Worm (Caenorhabditis elegans): ENCODE measurements around the gene Y41G9A.6.

Gene Y41G9A.6

ce11 chrX:2975421-2975820 lies 28.2 kb downstream of the Y41G9A.6 start:
- TF ChIP-seq him-1 (tag; optimal IDR thresholded peaks at IDR 0.05) = no peak

DNA sequence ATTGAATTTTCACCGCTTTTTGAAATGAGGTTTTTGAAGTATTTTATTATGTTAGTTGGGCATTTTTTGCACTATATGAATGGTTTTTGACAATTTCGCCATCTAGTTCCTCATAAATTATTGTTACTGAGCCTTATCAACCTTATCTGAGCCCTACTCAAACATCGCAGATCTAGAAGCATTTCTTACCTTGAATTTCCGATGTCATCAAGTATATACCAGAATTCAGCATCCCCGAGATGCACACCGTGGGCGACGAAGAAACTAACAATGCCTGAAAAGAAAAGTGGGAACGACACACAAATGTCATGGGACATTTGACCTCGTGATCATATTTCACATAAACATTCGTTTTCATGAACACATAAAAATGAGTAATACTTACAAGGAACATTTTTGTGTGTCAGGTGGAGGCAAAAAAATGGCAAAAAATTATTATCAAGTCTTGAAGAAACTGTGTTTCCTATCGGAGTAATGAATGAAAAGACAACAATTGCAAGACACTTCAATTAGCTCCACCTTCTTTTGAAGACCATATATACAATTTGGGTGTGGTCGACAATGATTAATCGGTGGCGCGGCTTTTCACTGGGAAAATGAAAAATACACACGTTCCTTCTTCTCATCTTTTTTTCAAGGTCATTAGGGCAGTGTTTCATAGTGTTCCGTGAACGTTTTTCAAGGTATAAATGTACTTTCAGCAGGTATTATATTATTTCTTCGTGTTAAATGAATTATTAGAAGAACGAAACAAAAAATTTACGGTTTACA lies 31.1 kb downstream of the Y41G9A.6 start:
- TF ChIP-seq W03F9.2 (tag; optimal IDR thresholded peaks at IDR 0.05) (no peak), dao-5 (tag; optimal IDR thresholded peaks at IDR 0.05) (no peak), him-1 (tag; optimal IDR thresholded peaks at IDR 0.05) (no peak)

DNA sequence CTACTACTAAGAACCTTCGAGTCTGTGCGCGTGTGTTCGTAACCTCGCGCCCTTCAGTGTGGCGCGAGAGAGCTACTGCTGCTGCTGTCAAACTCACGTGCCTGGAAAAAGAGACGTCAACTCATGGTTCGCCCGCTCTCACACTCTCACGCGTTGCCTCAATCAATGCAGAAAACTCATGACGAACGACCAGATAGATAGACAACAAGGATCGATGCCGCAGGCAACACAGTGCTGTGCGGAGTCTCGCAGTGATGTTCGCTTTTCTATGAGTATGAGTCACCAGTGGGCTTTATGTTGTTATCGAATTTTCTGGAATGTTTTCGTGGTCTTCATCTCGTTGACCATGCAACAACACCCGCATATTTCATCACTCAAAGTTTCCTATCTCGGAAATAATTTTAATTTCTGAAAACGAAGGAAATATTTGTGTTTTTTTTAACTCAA lies 32.0 kb downstream of the Y41G9A.6 start:
- TF ChIP-seq W03F9.2 (tag; optimal IDR thresholded peaks at IDR 0.05) = peak; percentile 53
- TF ChIP-seq him-1 (tag; optimal IDR thresholded peaks at IDR 0.05) = peak; percentile 73
- TF ChIP-seq dao-5 (tag; optimal IDR thresholded peaks at IDR 0.05) = no peak

DNA sequence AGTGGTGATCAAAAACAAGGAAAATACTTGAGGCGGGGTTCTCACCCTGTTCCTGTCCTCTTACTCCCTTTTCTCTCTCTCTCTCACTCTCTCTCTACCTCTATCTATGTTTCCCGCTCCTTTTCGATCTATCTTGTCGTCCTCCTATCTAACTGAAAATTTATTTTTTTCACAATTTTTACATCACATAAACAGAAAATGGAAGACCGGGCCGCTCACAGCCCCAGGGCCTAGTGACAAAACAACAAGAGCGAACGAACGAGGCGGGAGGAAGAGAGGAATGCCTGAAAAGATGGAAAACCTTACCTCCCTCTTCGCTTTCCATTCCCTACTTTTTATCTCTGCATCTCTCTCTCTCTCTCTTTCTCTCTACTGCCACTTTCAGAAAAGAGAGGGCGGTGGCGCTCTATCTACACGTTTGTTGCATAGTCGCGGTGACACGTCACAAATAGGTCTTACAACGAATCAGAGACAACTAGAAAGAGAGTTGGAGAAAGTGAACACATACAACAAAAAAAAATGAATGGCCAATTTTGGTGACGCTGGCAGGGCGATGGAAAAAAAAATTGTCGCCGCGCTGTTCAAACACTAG lies 32.7 kb downstream of the Y41G9A.6 start:
- no peak for TF ChIP-seq W03F9.2 (tag; optimal IDR thresholded peaks at IDR 0.05)
- no peak for TF ChIP-seq him-1 (tag; optimal IDR thresholded peaks at IDR 0.05)
- TF ChIP-seq dao-5 (tag; optimal IDR thresholded peaks at IDR 0.05) = no peak

- TF ChIP-seq dao-5 (tag; optimal IDR thresholded peaks at IDR 0.05) (no peak), W03F9.2 (tag; optimal IDR thresholded peaks at IDR 0.05) (no peak), him-1 (tag; optimal IDR thresholded peaks at IDR 0.05) (no peak)
These were observed 33.4 kb downstream of the Y41G9A.6 start for ce11 chrX:2970212-2970611.

ce11 chrX:2969447-2969989 lies 34.1 kb downstream of the Y41G9A.6 start:
- TF ChIP-seq him-1 (tag; optimal IDR thresholded peaks at IDR 0.05) (no peak), dao-5 (tag; optimal IDR thresholded peaks at IDR 0.05) (no peak), W03F9.2 (tag; optimal IDR thresholded peaks at IDR 0.05) (no peak)

- no peak for TF ChIP-seq dao-5 (tag; optimal IDR thresholded peaks at IDR 0.05)
- no peak for TF ChIP-seq him-1 (tag; optimal IDR thresholded peaks at IDR 0.05)
- TF ChIP-seq W03F9.2 (tag; optimal IDR thresholded peaks at IDR 0.05) = no peak
These were observed 37.4 kb downstream of the Y41G9A.6 start for ce11 chrX:2966252-2966651.

DNA sequence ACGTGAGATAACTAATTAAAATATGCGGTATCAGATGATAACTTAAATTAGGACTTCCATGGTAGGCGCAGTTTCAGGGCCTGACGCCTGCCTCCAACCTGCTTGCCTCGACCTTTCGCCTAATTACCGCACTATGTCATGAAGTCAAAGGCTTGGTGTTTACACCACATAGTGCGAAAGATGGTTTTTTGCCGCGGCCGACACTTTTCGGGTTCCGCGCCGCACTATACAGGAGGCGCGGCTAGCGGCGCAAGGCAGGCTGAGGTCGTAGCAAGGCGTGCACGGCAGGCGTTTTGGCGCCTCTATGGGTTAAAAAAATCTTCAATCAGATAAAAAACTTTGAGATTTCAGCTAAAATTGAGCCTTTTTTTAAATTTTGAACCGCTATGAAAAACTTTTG lies 42.9 kb downstream of the Y41G9A.6 start:
- no peak for TF ChIP-seq him-1 (tag; optimal IDR thresholded peaks at IDR 0.05)
- TF ChIP-seq W03F9.2 (tag; optimal IDR thresholded peaks at IDR 0.05) = no peak
- no peak for TF ChIP-seq dao-5 (tag; optimal IDR thresholded peaks at IDR 0.05)

DNA sequence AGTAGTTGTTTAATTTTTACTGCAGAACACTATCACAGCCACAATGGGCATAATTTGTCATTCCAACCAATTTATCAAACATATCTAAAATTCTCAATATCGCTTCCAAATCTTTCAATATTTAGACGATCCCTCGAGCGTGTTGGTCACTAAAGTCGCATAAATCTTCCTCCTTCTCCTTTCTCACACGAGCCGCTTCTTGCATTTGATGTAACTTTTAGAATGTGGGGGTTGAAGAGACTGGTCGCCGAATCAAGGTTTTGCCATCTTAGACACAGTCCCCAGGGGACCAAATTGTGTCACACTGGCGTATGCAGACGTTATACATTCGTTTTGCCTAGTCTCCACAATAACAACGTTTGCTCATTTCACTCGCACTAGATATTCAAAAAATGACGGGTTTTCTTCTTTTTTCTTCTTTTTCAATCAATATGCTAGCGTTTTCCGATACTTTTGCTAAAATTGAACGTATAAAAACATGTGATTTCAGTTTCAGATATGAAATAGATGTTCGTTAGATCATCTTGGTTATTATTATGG lies 46.1 kb downstream of the Y41G9A.6 start, which contains the start of gene gbb-1:
Gene gbb-1, plus strand, starts transcription at position 490 of the 540 bp plus-strand sequence.
- TF ChIP-seq dao-5 (tag; optimal IDR thresholded peaks at IDR 0.05) (no peak), W03F9.2 (tag; optimal IDR thresholded peaks at IDR 0.05) (no peak), him-1 (tag; optimal IDR thresholded peaks at IDR 0.05) (no peak)

ce11 chrX:2955628-2956027 lies 48.0 kb downstream of the Y41G9A.6 start:
- TF ChIP-seq W03F9.2 (tag; optimal IDR thresholded peaks at IDR 0.05) = no peak
- no peak for TF ChIP-seq him-1 (tag; optimal IDR thresholded peaks at IDR 0.05)
- TF ChIP-seq dao-5 (tag; optimal IDR thresholded peaks at IDR 0.05) = no peak

DNA sequence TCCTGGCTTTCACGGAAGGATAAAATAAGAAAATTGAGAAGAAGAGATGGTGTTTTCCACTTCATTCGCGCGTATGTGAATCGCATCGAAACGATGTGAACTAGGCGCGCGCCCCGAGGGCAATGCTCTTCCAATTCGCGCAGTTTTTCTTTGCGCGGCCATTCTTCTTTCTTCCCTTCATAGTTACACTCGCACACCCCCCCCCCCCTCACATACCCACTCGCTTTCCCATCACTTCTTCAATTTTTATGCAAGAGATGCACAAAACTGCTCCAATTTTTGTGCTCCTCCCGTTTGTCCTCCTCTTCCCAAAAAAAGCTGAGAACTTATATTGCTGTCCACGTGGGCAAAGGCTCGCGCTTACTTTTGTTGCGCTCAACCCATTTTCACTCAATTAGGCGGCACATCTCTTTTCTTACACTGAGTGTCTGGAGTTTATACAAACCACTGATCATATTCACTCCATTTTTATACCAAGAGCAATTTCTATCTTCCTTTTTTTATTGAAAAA lies 50.0 kb downstream of the Y41G9A.6 start:
- TF ChIP-seq W03F9.2 (tag; optimal IDR thresholded peaks at IDR 0.05) (no peak), him-1 (tag; optimal IDR thresholded peaks at IDR 0.05) (no peak), dao-5 (tag; optimal IDR thresholded peaks at IDR 0.05) (no peak)
